Worm (Caenorhabditis elegans): ENCODE measurements around the gene srj-52.

DNA sequence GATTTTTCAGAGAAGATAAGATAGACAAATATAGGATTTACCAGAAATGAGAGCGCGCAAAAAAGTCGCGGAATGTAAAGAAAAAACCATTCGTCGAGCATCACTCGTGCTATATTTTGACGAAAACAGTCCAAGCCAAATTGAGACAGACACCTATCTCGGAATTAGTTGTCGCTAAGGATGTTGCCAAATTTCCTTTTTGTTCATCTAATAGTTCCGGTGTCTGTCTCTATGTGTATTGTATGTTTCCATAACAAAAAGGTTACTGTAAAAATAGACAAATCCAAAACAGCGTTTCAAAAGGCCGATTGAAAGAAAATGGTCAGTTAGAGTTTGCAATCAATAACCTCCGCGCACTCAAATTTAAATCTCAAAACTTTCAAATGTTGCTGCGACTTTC is 1.2 kb downstream of the srj-52 start, which contains the start of gene srj-53:
- TF ChIP-seq unc-39 (tag; optimal IDR thresholded peaks at IDR 0.05) (no peak), mdl-1 (tag; optimal IDR thresholded peaks at IDR 0.05) (no peak), dve-1 (tag; optimal IDR thresholded peaks at IDR 0.05; ENCODE audit: insufficient read depth) (no peak), lin-13 (GFP tag; optimal IDR thresholded peaks at IDR 0.05) (no peak), rbr-2 (tag; optimal IDR thresholded peaks at IDR 0.05) (no peak), gei-8 (GFP tag; optimal IDR thresholded peaks at IDR 0.05) (no peak), nhr-28 (tag; optimal IDR thresholded peaks at IDR 0.05) (no peak), ztf-11 (tag; optimal IDR thresholded peaks at IDR 0.05) (no peak), unc-62 (GFP tag; optimal IDR thresholded peaks at IDR 0.05 in 1 of 2) (no peak), unc-62 (tag; optimal IDR thresholded peaks at IDR 0.05) (no peak), daf-8 (GFP tag; IDR thresholded peaks at IDR 0.05) (no peak), dpl-1 (GFP tag; optimal IDR thresholded peaks at IDR 0.05) (no peak)

All from whole organism, L4 larva.